Fruit fly (Drosophila melanogaster) whole organism, prepupa: ENCODE measurements around the gene Mms19.

Source experiments
- CG11294 ChIP-seq: fragments of 200-800 bp; sonication (Bioruptor generic); IDR thresholded peaks from 2 replicates; pipeline ENCODE4 v1.3.6; 2022; ENCODE audit warnings: missing biosample characterization, missing genetic modification characterization
- CG3919 ChIP-seq: fragments of 200-800 bp; sonication (Bioruptor generic); optimal IDR thresholded peaks from 3 replicates; lab custom pipeline; 2016; ENCODE audit warnings: missing biosample characterization, missing genetic modification characterization
- CG6854 ChIP-seq: fragments of 200-800 bp; sonication (Bioruptor generic); optimal IDR thresholded peaks from 2 replicates; lab custom pipeline; 2017; ENCODE audit warnings: missing biosample characterization, mild to moderate bottlenecking, missing genetic modification characterization
- CG8632 ChIP-seq: fragments of 200-800 bp; sonication (Bioruptor generic); optimal IDR thresholded peaks from 3 replicates; lab custom pipeline; 2016; ENCODE audit warnings: missing biosample characterization, missing genetic modification characterization
- CG9139 ChIP-seq: fragments of 200-800 bp; sonication (Bioruptor generic); optimal IDR thresholded peaks from 3 replicates; lab custom pipeline; 2017; ENCODE audit warnings: missing biosample characterization, mild to moderate bottlenecking, missing genetic modification characterization
- Eip78C ChIP-seq: fragments of 200-800 bp; sonication (Bioruptor generic); peaks from one replicate; lab custom pipeline; 2016; ENCODE audit warnings: missing biosample characterization, missing genetic modification characterization
- Hr39 ChIP-seq: fragments of 200-800 bp; sonication (Bioruptor generic); optimal IDR thresholded peaks from 2 replicates; lab custom pipeline; 2016; ENCODE audit warnings: missing biosample characterization, missing genetic modification characterization
- Sox102F ChIP-seq: fragments of 200-800 bp; sonication (Bioruptor generic); optimal IDR thresholded peaks from 2 replicates; lab custom pipeline; 2016; ENCODE audit warnings: missing biosample characterization, mild to moderate bottlenecking, missing genetic modification characterization
- cyc ChIP-seq: fragments of 200-800 bp; sonication (Bioruptor generic); optimal IDR thresholded peaks from 3 replicates; lab custom pipeline; 2016; ENCODE audit warnings: missing biosample characterization, missing genetic modification characterization
- fkh ChIP-seq: fragments of 200-800 bp; sonication (Bioruptor generic); optimal IDR thresholded peaks from 3 replicates; lab custom pipeline; 2017; ENCODE audit warnings: missing biosample characterization, mild to moderate bottlenecking, missing genetic modification characterization, moderate library complexity
- spab ChIP-seq: fragments of 200-800 bp; sonication (Bioruptor generic); optimal IDR thresholded peaks from 2 replicates; lab custom pipeline; 2017; ENCODE audit warnings: missing biosample characterization, mild to moderate bottlenecking, missing genetic modification characterization, missing genetic modification reagents

DNA sequence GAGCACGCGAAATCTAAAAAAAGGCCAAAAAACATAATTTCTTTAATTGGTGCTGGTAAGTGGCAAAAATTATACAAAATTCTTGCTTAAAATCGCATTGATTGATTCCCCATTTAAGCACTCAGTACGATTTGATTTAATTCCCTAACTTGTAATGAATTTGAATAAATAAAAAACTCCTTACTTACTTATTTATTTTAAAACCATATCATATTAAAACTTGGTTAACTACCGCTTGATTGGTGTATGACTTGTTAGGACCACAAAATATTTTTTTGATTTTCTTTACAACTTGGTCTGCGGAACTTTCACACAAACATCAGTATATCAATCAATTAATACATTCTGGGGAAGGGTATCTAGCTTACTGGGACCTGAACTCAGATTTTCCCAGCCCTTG, 20.5 kb downstream of the Mms19 start, which contains the start of gene CG1113:
- TF ChIP-seq Sox102F (GFP tag; lab: Kevin White, UChicago) (no peak), fkh (no peak), CG3919 (no peak), Hr39 (no peak), cyc (no peak), spab (GFP tag; lab: Kevin White, UChicago) (no peak), Eip78C (GFP tag; lab: Kevin White, UChicago) (peak; percentile 46), CG8632 (GFP tag; lab: Kevin White, UChicago) (no peak), CG6854 (no peak), CG11294 (GFP tag; lab: Robert Waterston, UW) (no peak), CG9139 (GFP tag; lab: Kevin White, UChicago) (no peak)
